Worm (Caenorhabditis elegans) whole organism, L2 larva: Measurements from ENCODE around the gene kxd-1.

ENCODE experiments used
- C34F6.9 ChIP-seq: fragments of 150-350 bp; optimal IDR thresholded peaks from 2 replicates; lab custom pipeline; 2014; ENCODE audit warnings: missing biosample characterization, missing genetic modification characterization
- F13H6.1 ChIP-seq: sonication (generic microtip); optimal IDR thresholded peaks from 2 replicates; lab custom pipeline; 2016; ENCODE audit warnings: missing genetic modification characterization, missing compliant biosample characterization
- R02D3.7 ChIP-seq: fragments of 150-350 bp; optimal IDR thresholded peaks from 2 replicates; lab custom pipeline; 2014; ENCODE audit warnings: missing biosample characterization, missing genetic modification characterization
- Y55F3AM.14 ChIP-seq: fragments of 200-800 bp; sonication (Bioruptor generic); optimal IDR thresholded peaks from 2 replicates; lab custom pipeline; 2018; ENCODE audit warnings: mild to moderate bottlenecking, missing genetic modification characterization, missing compliant biosample characterization
- alr-1 ChIP-seq: fragments of 150-350 bp; optimal IDR thresholded peaks from 2 replicates; lab custom pipeline; 2014; ENCODE audit warnings: missing biosample characterization, missing genetic modification characterization
- aly-2 ChIP-seq: fragments of 150-350 bp; optimal IDR thresholded peaks from 2 replicates; lab custom pipeline; 2014; ENCODE audit warnings: missing biosample characterization, missing genetic modification characterization
- ceh-16 ChIP-seq: fragments of 150-350 bp; optimal IDR thresholded peaks from 2 replicates; lab custom pipeline; 2014; ENCODE audit warnings: missing biosample characterization, missing genetic modification characterization
- ceh-82 ChIP-seq: fragments of 150-350 bp; optimal IDR thresholded peaks from 2 replicates; lab custom pipeline; 2014; ENCODE audit warnings: missing biosample characterization, missing genetic modification characterization
- crh-2 ChIP-seq: sonication (generic microtip); optimal IDR thresholded peaks from 2 replicates; lab custom pipeline; 2017; ENCODE audit warnings: missing biosample characterization, missing genetic modification characterization
- dmd-4 ChIP-seq: sonication (generic microtip); optimal IDR thresholded peaks from 2 replicates; lab custom pipeline; 2017; ENCODE audit warnings: missing biosample characterization, missing genetic modification characterization
- egl-27 ChIP-seq: sonication (generic microtip); optimal IDR thresholded peaks from 3 replicates; lab custom pipeline; 2017; ENCODE audit warnings: missing biosample characterization, missing genetic modification reagents, missing genetic modification characterization
- elt-1 ChIP-seq: fragments of 150-350 bp; optimal IDR thresholded peaks from 2 replicates; lab custom pipeline; 2014; ENCODE audit warnings: missing biosample characterization, missing genetic modification characterization
- elt-3 ChIP-seq: sonication (generic microtip); optimal IDR thresholded peaks from 2 replicates; lab custom pipeline; 2017; ENCODE audit warnings: missing biosample characterization, missing genetic modification characterization
- fos-1 ChIP-seq: fragments of 150-350 bp; optimal IDR thresholded peaks from 2 replicates; lab custom pipeline; 2014; ENCODE audit warnings: missing biosample characterization, missing genetic modification characterization
- gmeb-1 ChIP-seq: fragments of 150-350 bp; optimal IDR thresholded peaks from 2 replicates; lab custom pipeline; 2014; ENCODE audit warnings: missing biosample characterization, missing genetic modification characterization
- lin-13 ChIP-seq: fragments of 150-350 bp; optimal IDR thresholded peaks from 2 replicates; lab custom pipeline; 2014; ENCODE audit warnings: missing biosample characterization, missing genetic modification reagents, missing genetic modification characterization
- lin-39 ChIP-seq: fragments of 150-350 bp; optimal IDR thresholded peaks from 2 replicates; lab custom pipeline; 2014; ENCODE audit warnings: missing biosample characterization, missing genetic modification reagents, missing genetic modification characterization
- lsy-2 ChIP-seq, 2 experiments: fragments of 150-350 bp in 1 of 2; sonication (generic microtip) in 1 of 2; optimal IDR thresholded peaks; 2 replicates each; lab custom pipeline; 2014 to 2017; ENCODE audit warnings: missing biosample characterization in 2 of 2, missing genetic modification characterization in 2 of 2
- mdl-1 ChIP-seq, 2 experiments: fragments of 150-350 bp in 1 of 2; sonication (generic microtip) in 1 of 2; optimal IDR thresholded peaks; 2 replicates each; lab custom pipeline; 2017; ENCODE audit warnings: missing biosample characterization in 2 of 2, missing genetic modification characterization in 2 of 2
- nhr-10 ChIP-seq: sonication (generic microtip); optimal IDR thresholded peaks from 2 replicates; lab custom pipeline; 2017; ENCODE audit warnings: missing biosample characterization, missing genetic modification characterization
- nhr-11 ChIP-seq: fragments of 150-350 bp; optimal IDR thresholded peaks from 2 replicates; lab custom pipeline; 2014; ENCODE audit warnings: missing biosample characterization, missing genetic modification characterization
- nhr-12 ChIP-seq: fragments of 150-350 bp; optimal IDR thresholded peaks from 2 replicates; lab custom pipeline; 2014; ENCODE audit warnings: missing biosample characterization, missing genetic modification characterization
- nhr-129 ChIP-seq: fragments of 150-350 bp; optimal IDR thresholded peaks from 2 replicates; lab custom pipeline; 2014; ENCODE audit warnings: missing biosample characterization, missing genetic modification characterization
- nhr-21 ChIP-seq: fragments of 150-350 bp; optimal IDR thresholded peaks from 2 replicates; lab custom pipeline; 2014; ENCODE audit warnings: missing biosample characterization, missing genetic modification characterization
- nhr-237 ChIP-seq: fragments of 150-350 bp; optimal IDR thresholded peaks from 2 replicates; lab custom pipeline; 2014; ENCODE audit warnings: missing biosample characterization, missing genetic modification characterization
- nhr-25 ChIP-seq: fragments of 150-350 bp; sonication (generic microtip); optimal IDR thresholded peaks from 3 replicates; lab custom pipeline; 2014; ENCODE audit warnings: missing biosample characterization, missing genetic modification characterization
- nhr-77 ChIP-seq: fragments of 150-350 bp; optimal IDR thresholded peaks from 2 replicates; lab custom pipeline; 2014; ENCODE audit warnings: missing biosample characterization, missing genetic modification characterization
- peb-1 ChIP-seq: fragments of 150-350 bp; optimal IDR thresholded peaks from 2 replicates; lab custom pipeline; 2014; ENCODE audit warnings: missing biosample characterization, missing genetic modification characterization
- sem-4 ChIP-seq: fragments of 150-350 bp; optimal IDR thresholded peaks from 2 replicates; lab custom pipeline; 2014; ENCODE audit warnings: missing biosample characterization, missing genetic modification reagents, missing genetic modification characterization
- skn-1 ChIP-seq: sonication (generic microtip); optimal IDR thresholded peaks from 2 replicates; lab custom pipeline; 2017; ENCODE audit warnings: missing biosample characterization, missing genetic modification characterization
- sma-3 ChIP-seq: sonication (generic microtip); optimal IDR thresholded peaks from 2 replicates; lab custom pipeline; 2016; ENCODE audit warnings: missing genetic modification reagents, missing genetic modification characterization, missing compliant biosample characterization
- sma-9 ChIP-seq, 2 experiments: fragments of 150-350 bp in 1 of 2; sonication (generic microtip) in 1 of 2; optimal IDR thresholded peaks; 2 replicates each; lab custom pipeline; 2014 to 2016; ENCODE audit warnings: missing genetic modification characterization in 2 of 2, mild to moderate bottlenecking in 1 of 2, missing biosample characterization in 1 of 2, missing compliant biosample characterization in 1 of 2, missing genetic modification reagents in 1 of 2, moderate library complexity in 1 of 2
- unc-39 ChIP-seq: fragments of 150-350 bp; optimal IDR thresholded peaks from 2 replicates; lab custom pipeline; 2014; ENCODE audit warnings: missing biosample characterization, missing genetic modification characterization
- unc-55 ChIP-seq: fragments of 150-350 bp; sonication (generic microtip); optimal IDR thresholded peaks from 3 replicates; lab custom pipeline; 2014; ENCODE audit warnings: missing biosample characterization, missing genetic modification reagents, missing genetic modification characterization
- unc-62 ChIP-seq: fragments of 150-350 bp; optimal IDR thresholded peaks from 2 replicates; lab custom pipeline; 2014; ENCODE audit warnings: missing biosample characterization, missing genetic modification reagents, missing genetic modification characterization
- ztf-11 ChIP-seq: sonication (generic microtip); optimal IDR thresholded peaks from 2 replicates; lab custom pipeline; 2017; ENCODE audit warnings: missing biosample characterization, missing genetic modification characterization

The kxd-1 gene

ce11 chrV:7186599-7186998 lies 34.7 kb upstream of the kxd-1 start:
- no peak for TF ChIP-seq egl-27 (tag; lab: Kevin White, UChicago)
- no peak for TF ChIP-seq unc-62 (GFP tag; lab: Kevin White, UChicago)
- TF ChIP-seq R02D3.7, result no peak
- TF ChIP-seq aly-2 (tag; lab: Kevin White, UChicago), result no peak
- no peak for TF ChIP-seq C34F6.9
- TF ChIP-seq unc-55, result no peak
- TF ChIP-seq gmeb-1 (tag; lab: Kevin White, UChicago), result peak; percentile 43
- TF ChIP-seq elt-3, result no peak
- TF ChIP-seq nhr-77 (tag; lab: Kevin White, UChicago), result no peak
- peak; percentile 81 for TF ChIP-seq fos-1 (tag; lab: Kevin White, UChicago)
- TF ChIP-seq sem-4 (tag; lab: Kevin White, UChicago), result no peak
- peak; percentile 10 for TF ChIP-seq sma-9 (GFP tag; optimal IDR thresholded peaks at IDR 0.05; lab: Kevin White, UChicago)
- no peak for TF ChIP-seq sma-9 (tag; optimal IDR thresholded peaks at IDR 0.05; lab: Kevin White, UChicago)
- TF ChIP-seq skn-1 (tag; lab: Kevin White, UChicago), result no peak

- no peak for TF ChIP-seq lin-39 (tag; lab: Kevin White, UChicago)
- TF ChIP-seq peb-1 (tag; lab: Kevin White, UChicago), result no peak
- no peak for TF ChIP-seq nhr-129
- TF ChIP-seq nhr-25 (tag; lab: Kevin White, UChicago), result no peak
- no peak for TF ChIP-seq nhr-237 (tag; lab: Kevin White, UChicago)
- TF ChIP-seq sma-3 (GFP tag; lab: Kevin White, UChicago), result no peak
- TF ChIP-seq lsy-2 (tag; optimal IDR thresholded peaks at IDR 0.05; lab: Kevin White, UChicago), result no peak
- TF ChIP-seq unc-62 (GFP tag; lab: Kevin White, UChicago), result no peak
- no peak for TF ChIP-seq lin-13
- no peak for TF ChIP-seq elt-1
- TF ChIP-seq nhr-12 (tag; lab: Kevin White, UChicago), result no peak
- TF ChIP-seq sem-4 (tag; lab: Kevin White, UChicago), result no peak
Observed at ce11 chrV:7187295-7187694, 34.0 kb upstream of the kxd-1 start.

DNA sequence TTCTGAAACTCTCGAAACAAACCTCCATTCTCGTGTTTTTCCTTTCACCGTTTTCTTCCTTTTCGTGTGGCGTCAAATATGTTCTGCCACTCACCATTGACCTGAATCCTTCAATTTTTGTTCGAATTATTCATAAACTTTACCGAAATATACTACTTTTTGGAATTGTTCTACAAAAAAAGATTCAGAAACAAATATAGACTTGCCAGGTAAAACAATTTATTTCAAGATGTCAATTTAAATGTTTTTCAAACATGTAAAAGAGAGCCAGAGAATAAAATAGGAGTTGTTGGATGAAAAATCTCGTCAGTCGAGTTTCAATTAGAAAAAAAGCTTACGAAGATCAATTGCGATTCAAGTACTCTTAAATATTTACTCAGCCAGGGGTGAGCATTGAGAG lies 27.7 kb upstream of the kxd-1 start, which contains the start of gene F09G2.8:
Gene F09G2.8, minus strand, starts transcription at position 101 of the 400 bp plus-strand sequence.
- TF ChIP-seq sma-3 (GFP tag; lab: Kevin White, UChicago) (no peak), F13H6.1 (tag; lab: Kevin White, UChicago) (no peak), nhr-237 (tag; lab: Kevin White, UChicago) (no peak), Y55F3AM.14 (GFP tag; lab: Kevin White, UChicago) (no peak), sem-4 (tag; lab: Kevin White, UChicago) (no peak), unc-55 (no peak), nhr-21 (no peak), unc-39 (tag; lab: Kevin White, UChicago) (no peak), nhr-11 (tag; lab: Kevin White, UChicago) (no peak)

DNA sequence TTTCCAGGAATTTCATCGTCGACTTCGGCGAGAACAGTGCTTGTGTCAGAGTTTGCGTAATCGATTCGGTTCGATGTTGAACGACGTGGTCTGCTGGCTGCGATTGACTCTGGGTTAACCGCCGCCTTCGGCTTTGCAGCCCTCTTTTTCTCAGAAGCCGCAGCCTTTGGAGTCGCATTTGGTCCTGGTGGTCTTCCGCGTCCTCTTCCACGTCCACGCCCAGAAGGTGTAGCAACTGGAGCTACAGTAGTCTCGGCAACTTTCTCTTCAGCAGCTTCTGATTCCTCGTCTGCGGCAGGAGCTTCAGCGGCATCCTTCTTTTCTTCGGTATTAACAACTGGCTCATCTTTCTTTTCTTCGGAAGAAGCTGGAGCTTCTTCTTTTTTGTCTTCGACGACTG lies 26.5 kb upstream of the kxd-1 start:
- TF ChIP-seq unc-39 (tag; lab: Kevin White, UChicago) (no peak), nhr-25 (tag; lab: Kevin White, UChicago) (no peak), nhr-129 (no peak), elt-3 (no peak), R02D3.7 (no peak), nhr-10 (tag; lab: Kevin White, UChicago) (no peak), ceh-82 (no peak), fos-1 (tag; lab: Kevin White, UChicago) (no peak), nhr-77 (tag; lab: Kevin White, UChicago) (no peak), crh-2 (tag; lab: Kevin White, UChicago) (no peak), ztf-11 (tag; lab: Kevin White, UChicago) (no peak), alr-1 (tag; lab: Kevin White, UChicago) (no peak)

DNA sequence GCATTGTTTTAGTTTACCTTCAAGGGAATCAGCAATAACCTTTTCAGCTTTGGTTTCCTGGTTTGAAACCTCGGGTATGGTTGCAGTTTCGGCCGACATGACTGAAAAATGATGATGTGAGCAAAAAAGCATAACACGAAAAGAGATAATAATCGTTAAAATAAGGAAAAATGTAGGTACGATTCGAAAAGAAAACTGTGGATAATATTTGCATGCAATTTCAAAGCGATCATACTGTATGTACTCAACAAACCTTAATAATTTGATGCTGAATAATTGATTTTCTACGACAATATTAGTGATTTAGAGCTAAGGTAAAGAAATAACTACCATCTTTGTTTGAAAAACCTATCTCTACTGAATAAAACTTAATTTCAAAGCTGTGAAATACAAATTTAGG lies 25.2 kb upstream of the kxd-1 start, which contains the start of gene attf-2:
Gene attf-2, minus strand, starts transcription at position 101 of the 400 bp plus-strand sequence.
- no peak for TF ChIP-seq nhr-129
- no peak for TF ChIP-seq egl-27 (tag; lab: Kevin White, UChicago)
- no peak for TF ChIP-seq unc-62 (GFP tag; lab: Kevin White, UChicago)
- TF ChIP-seq dmd-4 (tag; lab: Kevin White, UChicago), result no peak
- no peak for TF ChIP-seq nhr-11 (tag; lab: Kevin White, UChicago)
- no peak for TF ChIP-seq sma-9 (GFP tag; optimal IDR thresholded peaks at IDR 0.05; lab: Kevin White, UChicago)
- TF ChIP-seq sma-9 (tag; optimal IDR thresholded peaks at IDR 0.05; lab: Kevin White, UChicago), result no peak
- TF ChIP-seq unc-55, result no peak
- no peak for TF ChIP-seq lsy-2 (tag; optimal IDR thresholded peaks at IDR 0.05; lab: Kevin White, UChicago)
- TF ChIP-seq fos-1 (tag; lab: Kevin White, UChicago), result no peak
- no peak for TF ChIP-seq elt-3
- no peak for TF ChIP-seq mdl-1 (tag; optimal IDR thresholded peaks at IDR 0.05; lab: Kevin White, UChicago)
- TF ChIP-seq crh-2 (tag; lab: Kevin White, UChicago), result no peak
- no peak for TF ChIP-seq Y55F3AM.14 (GFP tag; lab: Kevin White, UChicago)
- no peak for TF ChIP-seq gmeb-1 (tag; lab: Kevin White, UChicago)
- TF ChIP-seq ceh-16 (tag; lab: Kevin White, UChicago), result no peak
- TF ChIP-seq nhr-21, result no peak
- TF ChIP-seq, all 48 proteins: peak for 0
